Worm (Caenorhabditis elegans) whole organism, early embryonic: ENCODE data around the gene F38B7.11.

Source experiments
- ama-1 ChIP-seq: fragments of 150-350 bp; optimal IDR thresholded peaks from 2 replicates; lab custom pipeline; 2014
- ceh-13 ChIP-seq: fragments of 200-800 bp; sonication (Bioruptor generic); optimal IDR thresholded peaks from 2 replicates; lab custom pipeline; 2018; ENCODE audit warnings: mild to moderate bottlenecking, missing genetic modification characterization, missing compliant biosample characterization
- hnd-1 ChIP-seq: sonication (generic microtip); optimal IDR thresholded peaks from 2 replicates; lab custom pipeline; 2016; ENCODE audit warnings: missing genetic modification characterization, missing compliant biosample characterization
- pes-1 ChIP-seq: fragments of 200-800 bp; sonication (Bioruptor generic); IDR thresholded peaks from 2 replicates; pipeline ENCODE4 v1.3.6; 2022; ENCODE audit warnings: missing genetic modification reagents, missing genetic modification characterization, missing compliant biosample characterization
- scrt-1 ChIP-seq: fragments of 200-800 bp; sonication (Bioruptor generic); IDR thresholded peaks from 2 replicates; pipeline ENCODE4 v1.3.6; 2022; ENCODE audit warnings: missing genetic modification characterization, missing compliant biosample characterization
- sea-1 ChIP-seq: fragments of 200-800 bp; sonication (Bioruptor generic); conservative IDR thresholded peaks from 2 replicates; pipeline ENCODE4 v1.3.6; 2022; ENCODE audit warnings: missing genetic modification characterization, missing compliant biosample characterization

- TF ChIP-seq sea-1 (GFP tag; lab: Robert Waterston, UW) (no peak), pes-1 (GFP tag; lab: Robert Waterston, UW) (no peak), ama-1 (lab: Kevin White, UChicago) (no peak), scrt-1 (GFP tag; lab: Robert Waterston, UW) (no peak), ceh-13 (no peak), hnd-1 (no peak)
Observed at ce11 chrV:11574563-11574962, 27.7 kb downstream of the F38B7.11 start.
